Fruit fly (Drosophila melanogaster): ENCODE data around the gene CHMP2B.
A peak's percentile ranks its signal among the peaks of the same experiment; 100 is the strongest.

CHMP2B gene

dm6 chr3L:5154917-5155613 lies 15.6 kb downstream of the CHMP2B start (continued):
- TF ChIP-seq CG10462 (GFP tag; optimal IDR thresholded peaks at IDR 0.05) (peak; percentile 36), CG17912 (GFP tag; optimal IDR thresholded peaks at IDR 0.05) (no peak), ttk (GFP tag; IDR thresholded peaks at IDR 0.05) (no peak; the same call in 1 of the 2 replicates), sr (GFP tag; IDR thresholded peaks at IDR 0.05) (no peak), CG12155 (GFP tag; optimal IDR thresholded peaks at IDR 0.05) (peak; percentile 59), sima (GFP tag; optimal IDR thresholded peaks at IDR 0.05) (peak; percentile 7), dysf (GFP tag; IDR thresholded peaks at IDR 0.05) (peak; percentile 88), wek (GFP tag; optimal IDR thresholded peaks at IDR 0.05) (no peak), TFAM (GFP tag; optimal IDR thresholded peaks at IDR 0.05) (no peak), CG30431 (GFP tag; optimal IDR thresholded peaks at IDR 0.05) (peak; percentile 20), CG10321 (GFP tag; IDR thresholded peaks at IDR 0.05) (peak; percentile 41; the same call in 1 of the 2 replicates), CG11560 (tag; IDR thresholded peaks at IDR 0.05) (peak; percentile 67; the same call in 2 of the 3 replicates), CG10959 (GFP tag; IDR thresholded peaks at IDR 0.05) (peak; percentile 51), ftz-f1 (GFP tag; optimal IDR thresholded peaks at IDR 0.05) (no peak), CG3995 (GFP tag; optimal IDR thresholded peaks at IDR 0.05) (peak; percentile 17), CG18619 (GFP tag; optimal IDR thresholded peaks at IDR 0.05) (peak; percentile 67), Side (GFP tag; optimal IDR thresholded peaks at IDR 0.05) (peak; percentile 77), Dfd (GFP tag; optimal IDR thresholded peaks at IDR 0.05) (no peak), eve (GFP tag; optimal IDR thresholded peaks at IDR 0.05) (no peak), lmd (GFP tag; IDR thresholded peaks at IDR 0.05) (no peak; the same call in 1 of the 2 replicates), CG6175 (GFP tag; IDR thresholded peaks at IDR 0.05) (no peak), tx (GFP tag; optimal IDR thresholded peaks at IDR 0.05) (peak; percentile 64), Hr51 (GFP tag; optimal IDR thresholded peaks at IDR 0.05) (peak; percentile 54 to 85), MTF-1 (GFP tag; optimal IDR thresholded peaks at IDR 0.05; ENCODE audit: borderline replicate concordance) (no peak), tgo (GFP tag; IDR thresholded peaks at IDR 0.05) (peak; percentile 88), CG4617 (GFP tag; optimal IDR thresholded peaks at IDR 0.05; ENCODE audit: borderline replicate concordance) (peak; percentile 31), CG6765 (GFP tag; optimal IDR thresholded peaks at IDR 0.05) (peak; percentile 18), tup (GFP tag; optimal IDR thresholded peaks at IDR 0.05) (peak; percentile 72), CG14710 (tag; optimal IDR thresholded peaks at IDR 0.05) (peak; percentile 51), dpn (GFP tag; optimal IDR thresholded peaks at IDR 0.05) (peak; percentile 69 to 79), psq (GFP tag; optimal IDR thresholded peaks at IDR 0.05) (no peak), nom (GFP tag; optimal IDR thresholded peaks at IDR 0.05) (peak; percentile 21), az2 (GFP tag; optimal IDR thresholded peaks at IDR 0.05) (peak; percentile 69), CG9437 (GFP tag; optimal IDR thresholded peaks at IDR 0.05) (peak; percentile 20), CG3281 (GFP tag; optimal IDR thresholded peaks at IDR 0.05) (peak; percentile 79), Hr39 (optimal IDR thresholded peaks at IDR 0.05) (no peak), tap (tag; optimal IDR thresholded peaks at IDR 0.05) (peak; percentile 39), Opbp (GFP tag; IDR thresholded peaks at IDR 0.05; ENCODE audit: partially characterized antibody) (no peak), CG11456 (GFP tag; IDR thresholded peaks at IDR 0.05) (peak; percentile 81), CG3065 (GFP tag; optimal IDR thresholded peaks at IDR 0.05) (no peak), Hmr (GFP tag; optimal IDR thresholded peaks at IDR 0.05) (peak; percentile 89), ems (GFP tag; optimal IDR thresholded peaks at IDR 0.05) (peak; percentile 20)

Measured in whole organism, embryonic.